Fruit fly (Drosophila melanogaster): ENCODE data around the gene CG11583.

The CG11583 gene

dm6 chr3L:4259102-4259558 lies 23.5 kb downstream of the CG11583 start, which contains the start of the genes CG15011 and CG1309 (continued):
- TF ChIP-seq grn (GFP tag; optimal IDR thresholded peaks at IDR 0.05) (peak; percentile 50), Taf1 (GFP tag; IDR thresholded peaks at IDR 0.05) (peak; percentile 66), CG6272 (GFP tag; IDR thresholded peaks at IDR 0.05) (peak; percentile 79), tx (GFP tag; optimal IDR thresholded peaks at IDR 0.05) (peak; percentile 82), Dref (GFP tag; IDR thresholded peaks at IDR 0.05) (no peak), CG17186 (GFP tag; optimal IDR thresholded peaks at IDR 0.05) (peak; percentile 62), CG7556 (GFP tag; optimal IDR thresholded peaks at IDR 0.05) (peak; percentile 75), sc (optimal IDR thresholded peaks at IDR 0.05) (no peak), sc (GFP tag; optimal IDR thresholded peaks at IDR 0.05) (peak; percentile 70), btn (GFP tag; optimal IDR thresholded peaks at IDR 0.05) (peak; percentile 59), nau (GFP tag; optimal IDR thresholded peaks at IDR 0.05) (no peak), ci (GFP tag; IDR thresholded peaks at IDR 0.05) (peak; percentile 81), Lpt (GFP tag; optimal IDR thresholded peaks at IDR 0.05) (no peak), CG16815 (GFP tag; optimal IDR thresholded peaks at IDR 0.05) (peak; percentile 60), CG30020 (tag; optimal IDR thresholded peaks at IDR 0.05) (peak; percentile 79), repo (GFP tag; optimal IDR thresholded peaks at IDR 0.05) (peak; percentile 74), gem (tag; optimal IDR thresholded peaks at IDR 0.05) (peak; percentile 91), CG12942 (GFP tag; optimal IDR thresholded peaks at IDR 0.05) (peak; percentile 60), CG14860 (GFP tag; IDR thresholded peaks at IDR 0.05; ENCODE audit: partially characterized antibody) (no peak), CG31441 (GFP tag; IDR thresholded peaks at IDR 0.05) (peak; percentile 76), dmrt99B (tag; optimal IDR thresholded peaks at IDR 0.05) (peak; percentile 77), CkIIα-i1 (GFP tag; IDR thresholded peaks at IDR 0.05) (no peak), vnd (GFP tag; IDR thresholded peaks at IDR 0.05; ENCODE audit: partially characterized antibody) (no peak), esg (GFP tag; conservative IDR thresholded peaks at IDR 0.05) (peak; percentile 72), pfk (GFP tag; optimal IDR thresholded peaks at IDR 0.05) (no peak), luna (GFP tag; optimal IDR thresholded peaks at IDR 0.05) (peak; percentile 86), stc (GFP tag; IDR thresholded peaks at IDR 0.05) (no peak), CG9932 (GFP tag; IDR thresholded peaks at IDR 0.05) (peak; percentile 87), HmgZ (tag; optimal IDR thresholded peaks at IDR 0.05) (peak; percentile 94), Hmx (GFP tag; optimal IDR thresholded peaks at IDR 0.05) (peak; percentile 72), CG17568 (GFP tag; optimal IDR thresholded peaks at IDR 0.05) (no peak), chif (GFP tag; optimal IDR thresholded peaks at IDR 0.05) (peak; percentile 79 to 90), CG18599 (GFP tag; optimal IDR thresholded peaks at IDR 0.05) (peak; percentile 83), CG8388 (GFP tag; optimal IDR thresholded peaks at IDR 0.05) (peak; percentile 84), slbo (GFP tag; IDR thresholded peaks at IDR 0.05) (peak; percentile 90), Aef1 (GFP tag; IDR thresholded peaks at IDR 0.05) (peak; percentile 77), sd (tag; optimal IDR thresholded peaks at IDR 0.05) (peak; percentile 99), CG7372 (GFP tag; IDR thresholded peaks at IDR 0.05) (peak; percentile 80), kni (GFP tag; optimal IDR thresholded peaks at IDR 0.05) (peak; percentile 59), run (tag; optimal IDR thresholded peaks at IDR 0.05) (peak; percentile 39), exex (tag; optimal IDR thresholded peaks at IDR 0.05) (peak; percentile 84), CG3407 (GFP tag; optimal IDR thresholded peaks at IDR 0.05) (peak; percentile 61), Abd-B (GFP tag; optimal IDR thresholded peaks at IDR 0.05) (peak; percentile 89), CG11247 (GFP tag; IDR thresholded peaks at IDR 0.05) (peak; percentile 56; the same call in 1 of the 2 replicates), CG4424 (GFP tag; optimal IDR thresholded peaks at IDR 0.05) (peak; percentile 86), CG15696 (tag; optimal IDR thresholded peaks at IDR 0.05) (peak; percentile 85), ara (GFP tag; IDR thresholded peaks at IDR 0.05) (no peak), CG12155 (GFP tag; optimal IDR thresholded peaks at IDR 0.05) (peak; percentile 87), dati (GFP tag; IDR thresholded peaks at IDR 0.05) (no peak), cwo (GFP tag; optimal IDR thresholded peaks at IDR 0.05) (peak; percentile 35), CG4730 (GFP tag; IDR thresholded peaks at IDR 0.05) (peak; percentile 43)
